Worm (Caenorhabditis elegans): ENCODE results near the gene Y72A10A.1.

The Y72A10A.1 gene

DNA sequence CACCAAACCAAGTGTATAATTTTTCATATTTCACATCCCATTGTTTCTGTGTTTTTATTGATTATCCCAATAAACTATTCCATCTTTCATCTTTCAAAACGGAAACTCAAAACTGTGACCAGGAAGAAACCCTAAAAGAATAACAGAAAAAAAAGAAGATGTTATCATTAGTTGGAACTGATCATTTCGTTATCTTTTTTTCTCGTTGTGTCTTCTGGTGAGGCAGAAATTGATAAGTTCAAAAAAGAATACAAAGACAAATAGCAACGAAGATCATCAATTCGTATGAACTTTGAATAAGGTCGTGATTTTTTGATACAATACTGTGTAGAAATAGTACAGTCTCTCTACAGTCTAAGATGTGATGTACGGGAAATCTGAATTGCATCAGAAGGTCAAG is 56.4 kb downstream of the Y72A10A.1 start (continued):
- TF ChIP-seq daf-8 (GFP tag; IDR thresholded peaks at IDR 0.05), result no peak
- TF ChIP-seq dpl-1 (GFP tag; optimal IDR thresholded peaks at IDR 0.05), result no peak
- no peak for TF ChIP-seq unc-62 (GFP tag; optimal IDR thresholded peaks at IDR 0.05 in 1 of 2)
- no peak for TF ChIP-seq unc-62 (tag; optimal IDR thresholded peaks at IDR 0.05)
- TF ChIP-seq hif-1 (tag; optimal IDR thresholded peaks at IDR 0.05), result no peak
- no peak for TF ChIP-seq lir-3 (tag; optimal IDR thresholded peaks at IDR 0.05)
- TF ChIP-seq cey-2 (tag; optimal IDR thresholded peaks at IDR 0.05; ENCODE audit: borderline replicate concordance, insufficient read depth), result no peak
- no peak for TF ChIP-seq ceh-82 (tag; optimal IDR thresholded peaks at IDR 0.05)
- TF ChIP-seq ztf-11 (tag; optimal IDR thresholded peaks at IDR 0.05), result no peak
- TF ChIP-seq lin-39 (tag; optimal IDR thresholded peaks at IDR 0.05), result no peak
- peak; percentile 48; the same call in 1 of the 2 replicates for TF ChIP-seq dmd-6 (GFP tag; IDR thresholded peaks at IDR 0.05)
- TF ChIP-seq nhr-48 (tag; optimal IDR thresholded peaks at IDR 0.05), result no peak
- no peak for TF ChIP-seq aly-2 (tag; optimal IDR thresholded peaks at IDR 0.05)
- no peak for TF ChIP-seq php-3 (GFP tag; IDR thresholded peaks at IDR 0.05)
- no peak for TF ChIP-seq F44E2.7 (GFP tag; IDR thresholded peaks at IDR 0.05)
- no peak for TF ChIP-seq dmd-9 (GFP tag; IDR thresholded peaks at IDR 0.05)
